Fruit fly (Drosophila melanogaster): Measurements from ENCODE around the gene CG15202.

The CG15202 gene

DNA sequence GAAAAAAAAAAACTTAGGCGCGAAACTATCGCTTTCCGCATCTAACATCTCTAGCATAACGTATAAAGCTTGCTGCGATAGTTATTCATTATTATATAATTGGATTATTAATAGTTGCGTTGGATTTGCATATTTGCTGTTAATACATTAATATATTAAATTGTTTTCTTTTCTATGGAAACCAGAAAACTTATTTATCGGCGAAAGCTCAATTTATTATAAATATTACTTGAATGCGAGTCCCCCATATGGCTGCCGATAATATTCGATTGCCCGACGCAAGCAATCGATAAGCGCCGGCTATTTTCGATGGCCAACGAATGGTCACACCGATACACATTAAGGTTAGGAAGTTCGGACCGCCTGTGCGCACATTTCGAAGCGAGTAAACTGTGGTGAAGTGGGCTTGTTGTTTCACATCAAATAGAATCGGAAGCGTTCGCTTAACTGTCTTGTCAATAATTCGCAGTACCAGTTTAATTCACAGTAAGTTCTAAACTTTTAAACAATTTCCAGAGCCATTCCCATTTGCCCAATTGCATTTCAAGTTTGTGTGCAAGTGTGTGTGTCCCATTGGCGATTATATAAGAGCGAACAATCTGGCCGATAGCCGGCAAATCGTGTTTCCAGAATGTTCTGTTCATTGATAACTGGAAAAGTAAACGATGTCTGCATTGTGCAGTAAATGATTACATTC lies 34.0 kb upstream of the CG15202 start, which contains the start of gene Hsp60A (continued):
- TF ChIP-seq crol (GFP tag; IDR thresholded peaks at IDR 0.05) (no peak), CG1792 (GFP tag; optimal IDR thresholded peaks at IDR 0.05) (no peak), fd102C (GFP tag; optimal IDR thresholded peaks at IDR 0.05) (no peak), Antp (GFP tag; optimal IDR thresholded peaks at IDR 0.05) (no peak), CG16863 (GFP tag; optimal IDR thresholded peaks at IDR 0.05) (no peak), CG18476 (GFP tag; optimal IDR thresholded peaks at IDR 0.05) (peak; percentile 65), eve (GFP tag; optimal IDR thresholded peaks at IDR 0.05) (no peak), repo (GFP tag; optimal IDR thresholded peaks at IDR 0.05) (no peak), Eip74EF (GFP tag; optimal IDR thresholded peaks at IDR 0.05) (no peak), scrt (GFP tag; optimal IDR thresholded peaks at IDR 0.05) (no peak), CG5953 (GFP tag; IDR thresholded peaks at IDR 0.05) (no peak), Dad (GFP tag; optimal IDR thresholded peaks at IDR 0.05) (peak; percentile 16), tap (tag; optimal IDR thresholded peaks at IDR 0.05) (no peak), so (GFP tag; IDR thresholded peaks at IDR 0.05) (no peak), CG16779 (GFP tag; IDR thresholded peaks at IDR 0.05) (no peak), ind (GFP tag; optimal IDR thresholded peaks at IDR 0.05) (peak; percentile 28), Hr3 (GFP tag; optimal IDR thresholded peaks at IDR 0.05) (peak; percentile 36), CG2875 (GFP tag; optimal IDR thresholded peaks at IDR 0.05) (no peak), CG7839 (tag; optimal IDR thresholded peaks at IDR 0.05) (peak; percentile 59), CG6813 (GFP tag; optimal IDR thresholded peaks at IDR 0.05) (no peak), ci (GFP tag; IDR thresholded peaks at IDR 0.05) (peak; percentile 72; the same call in 2 of the 3 replicates), Dip2 (GFP tag; IDR thresholded peaks at IDR 0.05) (no peak), seq (GFP tag; IDR thresholded peaks at IDR 0.05) (no peak), slp2 (GFP tag; optimal IDR thresholded peaks at IDR 0.05) (no peak), CG10979 (tag; optimal IDR thresholded peaks at IDR 0.05) (peak; percentile 31), Fer1 (GFP tag; optimal IDR thresholded peaks at IDR 0.05) (peak; percentile 55), CG10543 (GFP tag; optimal IDR thresholded peaks at IDR 0.05) (no peak), ranshi (GFP tag; IDR thresholded peaks at IDR 0.05) (no peak; the same call in 1 of the 2 replicates), lab (GFP tag; optimal IDR thresholded peaks at IDR 0.05) (peak; percentile 69), unpg (GFP tag; optimal IDR thresholded peaks at IDR 0.05) (peak; percentile 60), usp (GFP tag; optimal IDR thresholded peaks at IDR 0.05) (no peak), CG6689 (GFP tag; IDR thresholded peaks at IDR 0.05) (peak; percentile 26; the same call in 1 of the 2 replicates), CG18764 (GFP tag; optimal IDR thresholded peaks at IDR 0.05) (peak; percentile 28), TFAM (GFP tag; optimal IDR thresholded peaks at IDR 0.05) (no peak), Nf-YC (tag; optimal IDR thresholded peaks at IDR 0.05) (peak; percentile 53), pros (GFP tag; optimal IDR thresholded peaks at IDR 0.05) (no peak), lilli (GFP tag; optimal IDR thresholded peaks at IDR 0.05) (peak; percentile 71), ken (GFP tag; IDR thresholded peaks at IDR 0.05) (0 out of 3 replicates have a peak, but pooled peaks have one; percentile 42), CG13123 (GFP tag; optimal IDR thresholded peaks at IDR 0.05) (peak; percentile 26), Dek (tag; optimal IDR thresholded peaks at IDR 0.05) (peak; percentile 35), sug (tag; optimal IDR thresholded peaks at IDR 0.05) (peak; percentile 47), Hsf (GFP tag; optimal IDR thresholded peaks at IDR 0.05) (peak; percentile 41), Oli (tag; optimal IDR thresholded peaks at IDR 0.05) (peak; percentile 2), CG10959 (GFP tag; IDR thresholded peaks at IDR 0.05) (peak; percentile 32; the same call in 1 of the 2 replicates), slbo (GFP tag; IDR thresholded peaks at IDR 0.05) (peak; percentile 58; the same call in 1 of the 2 replicates), zen (tag; optimal IDR thresholded peaks at IDR 0.05) (peak; percentile 40), Abd-B (GFP tag; optimal IDR thresholded peaks at IDR 0.05) (peak; percentile 63), Dp (GFP tag; optimal IDR thresholded peaks at IDR 0.05) (peak; percentile 85), CG33557 (GFP tag; optimal IDR thresholded peaks at IDR 0.05) (peak; percentile 35)

Data from whole organism, embryonic.